Fruit fly (Drosophila melanogaster): Measurements from ENCODE around the gene Caf1-180.

- TF ChIP-seq psq (optimal IDR thresholded peaks at IDR 0.05) (no peak), ttk (optimal IDR thresholded peaks at IDR 0.05) (no peak), Sin3A (optimal IDR thresholded peaks at IDR 0.05) (no peak), insv (optimal IDR thresholded peaks at IDR 0.05) (no peak)
Measured at dm6 chrX:8571936-8572335, 34.2 kb downstream of the Caf1-180 start.

Measured in Kc167 (cell line).